Worm (Caenorhabditis elegans) whole organism, early embryonic: ENCODE data around the gene Y116F11B.8.

Experiments
- B0310.2 ChIP-seq: sonication (generic microtip); optimal IDR thresholded peaks from 2 replicates; lab custom pipeline; 2016; ENCODE audit warnings: mild to moderate bottlenecking, missing genetic modification characterization, missing compliant biosample characterization
- F13C5.2 ChIP-seq: sonication (generic microtip); optimal IDR thresholded peaks from 2 replicates; lab custom pipeline; 2017; ENCODE audit warnings: mild to moderate bottlenecking, missing genetic modification characterization, inconsistent platforms, missing compliant biosample characterization
- aly-1 ChIP-seq: sonication (generic microtip); optimal IDR thresholded peaks from 2 replicates; lab custom pipeline; 2016; ENCODE audit warnings: missing genetic modification characterization, missing compliant biosample characterization
- ama-1 ChIP-seq: fragments of 150-350 bp; optimal IDR thresholded peaks from 2 replicates; lab custom pipeline; 2014
- ceh-13 ChIP-seq: fragments of 200-800 bp; sonication (Bioruptor generic); optimal IDR thresholded peaks from 2 replicates; lab custom pipeline; 2018; ENCODE audit warnings: mild to moderate bottlenecking, missing genetic modification characterization, missing compliant biosample characterization
- ceh-36 ChIP-seq: sonication (generic microtip); optimal IDR thresholded peaks from 2 replicates; lab custom pipeline; 2016; ENCODE audit warnings: missing genetic modification characterization, inconsistent platforms, missing compliant biosample characterization
- ets-7 ChIP-seq: sonication (generic microtip); optimal IDR thresholded peaks from 2 replicates; lab custom pipeline; 2016; ENCODE audit warnings: missing genotype, missing genetic modification characterization, missing compliant biosample characterization
- flt-1 ChIP-seq: fragments of 200-800 bp; sonication (Bioruptor generic); IDR thresholded peaks from 2 replicates; pipeline ENCODE4 v1.3.6; 2022; ENCODE audit warnings: missing genetic modification characterization, missing compliant biosample characterization
- hmbx-1 ChIP-seq: sonication (generic microtip); optimal IDR thresholded peaks from 2 replicates; lab custom pipeline; 2016; ENCODE audit warnings: mild to moderate bottlenecking, missing genetic modification characterization, missing compliant biosample characterization
- hmg-4 ChIP-seq: fragments of 200-800 bp; sonication (Bioruptor generic); optimal IDR thresholded peaks from 2 replicates; lab custom pipeline; 2018; ENCODE audit warnings: mild to moderate bottlenecking, missing genetic modification characterization, missing compliant biosample characterization
- hnd-1 ChIP-seq: sonication (generic microtip); optimal IDR thresholded peaks from 2 replicates; lab custom pipeline; 2016; ENCODE audit warnings: missing genetic modification characterization, missing compliant biosample characterization
- pes-1 ChIP-seq: fragments of 200-800 bp; sonication (Bioruptor generic); IDR thresholded peaks from 2 replicates; pipeline ENCODE4 v1.3.6; 2022; ENCODE audit warnings: missing genetic modification reagents, missing genetic modification characterization, missing compliant biosample characterization
- scrt-1 ChIP-seq: fragments of 200-800 bp; sonication (Bioruptor generic); IDR thresholded peaks from 2 replicates; pipeline ENCODE4 v1.3.6; 2022; ENCODE audit warnings: missing genetic modification characterization, missing compliant biosample characterization
- sea-1 ChIP-seq: fragments of 200-800 bp; sonication (Bioruptor generic); conservative IDR thresholded peaks from 2 replicates; pipeline ENCODE4 v1.3.6; 2022; ENCODE audit warnings: missing genetic modification characterization, missing compliant biosample characterization
- tbx-11 ChIP-seq: fragments of 200-800 bp; sonication (Bioruptor generic); IDR thresholded peaks from 2 replicates; pipeline ENCODE4 v1.3.6; 2022; ENCODE audit warnings: missing genetic modification characterization, missing compliant biosample characterization
- tbx-37 ChIP-seq: fragments of 200-800 bp; sonication (Bioruptor generic); conservative IDR thresholded peaks from 2 replicates; pipeline ENCODE4 v1.3.6; 2022; ENCODE audit warnings: missing genetic modification reagents, missing genetic modification characterization, missing compliant biosample characterization
- tra-4 ChIP-seq: sonication (generic microtip); optimal IDR thresholded peaks from 2 replicates; lab custom pipeline; 2017; ENCODE audit warnings: missing genetic modification characterization, missing compliant biosample characterization

Gene Y116F11B.8

DNA sequence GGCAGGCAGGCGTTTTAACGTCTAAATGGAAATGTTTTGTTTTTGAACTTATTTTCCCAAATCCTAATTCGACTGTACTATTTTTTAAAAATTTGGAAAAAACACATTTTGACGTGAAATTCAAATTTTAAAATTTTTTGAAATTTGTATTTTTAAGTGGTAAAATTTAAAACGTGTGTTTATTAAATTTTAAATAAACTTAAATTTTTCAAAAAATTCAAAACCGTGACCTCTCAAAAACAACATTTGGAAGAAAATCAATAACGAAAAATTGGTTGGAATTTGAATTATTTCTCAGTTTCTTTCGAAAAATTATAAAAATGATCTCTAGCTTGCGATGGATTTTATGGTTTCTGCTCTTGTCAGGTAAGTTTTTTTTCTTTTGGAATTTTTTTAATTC lies at the start of gene Y116F11B.8:
Y116F11B.8 (plus strand) TSS at position 301 of the 400 bp plus-strand sequence.
- TF ChIP-seq hnd-1 (tag; lab: Kevin White, UChicago) (no peak), B0310.2 (tag; lab: Kevin White, UChicago) (no peak), flt-1 (GFP tag; lab: Robert Waterston, UW) (no peak), tbx-11 (no peak), pes-1 (no peak), tra-4 (tag; lab: Kevin White, UChicago) (no peak), tbx-37 (GFP tag; lab: Robert Waterston, UW) (no peak), ceh-36 (tag; lab: Kevin White, UChicago) (no peak), ets-7 (tag; lab: Kevin White, UChicago) (no peak), sea-1 (no peak), aly-1 (tag; lab: Kevin White, UChicago) (no peak), F13C5.2 (no peak), scrt-1 (GFP tag; lab: Robert Waterston, UW) (no peak), ama-1 (lab: Kevin White, UChicago) (no peak), ceh-13 (GFP tag; lab: Kevin White, UChicago) (no peak), hmbx-1 (no peak), hmg-4 (GFP tag; lab: Kevin White, UChicago) (no peak)

- TF ChIP-seq tbx-11 (no peak), F13C5.2 (no peak), aly-1 (tag; lab: Kevin White, UChicago) (no peak), hnd-1 (tag; lab: Kevin White, UChicago) (no peak), sea-1 (no peak), scrt-1 (GFP tag; lab: Robert Waterston, UW) (no peak), hmg-4 (GFP tag; lab: Kevin White, UChicago) (no peak), ets-7 (tag; lab: Kevin White, UChicago) (no peak)
Observed at ce11 chrV:19814833-19815232, 42.6 kb upstream of the Y116F11B.8 start, which contains the start of gene daf-28. Gene daf-28, plus strand, starts transcription at chrV:19815133.

ce11 chrV:19820178-19820577 lies 37.3 kb upstream of the Y116F11B.8 start:
- TF ChIP-seq ceh-36 (tag; lab: Kevin White, UChicago) (peak; percentile 87), tra-4 (tag; lab: Kevin White, UChicago) (no peak)

DNA sequence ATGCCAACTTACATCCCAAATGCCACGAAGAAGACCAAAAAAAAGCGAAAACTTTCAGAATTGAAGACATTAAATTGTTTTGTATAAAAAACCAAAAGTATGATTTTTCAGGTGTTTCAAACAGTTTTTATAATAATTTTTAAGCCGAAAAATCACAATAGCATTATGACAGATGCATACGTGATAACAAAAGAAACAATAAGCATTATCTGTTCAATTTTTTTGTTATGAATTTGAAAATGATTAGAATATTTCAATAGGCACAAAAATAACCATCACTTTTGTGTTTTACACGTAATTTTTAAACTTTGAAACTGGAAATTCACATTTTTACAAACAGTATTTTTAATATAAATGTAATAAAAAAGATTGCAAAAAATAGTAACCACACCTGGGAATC lies 35.3 kb upstream of the Y116F11B.8 start, which contains the start of gene Y116F11B.17:
Y116F11B.17 (minus strand) TSS at position 101 of the 400 bp plus-strand sequence.
- TF ChIP-seq hmg-4 (GFP tag; lab: Kevin White, UChicago) (no peak), ceh-36 (tag; lab: Kevin White, UChicago) (no peak), aly-1 (tag; lab: Kevin White, UChicago) (no peak), tbx-11 (no peak), tra-4 (tag; lab: Kevin White, UChicago) (no peak), hmbx-1 (no peak), ets-7 (tag; lab: Kevin White, UChicago) (no peak), ceh-13 (GFP tag; lab: Kevin White, UChicago) (no peak), flt-1 (GFP tag; lab: Robert Waterston, UW) (no peak), tbx-37 (GFP tag; lab: Robert Waterston, UW) (no peak), scrt-1 (GFP tag; lab: Robert Waterston, UW) (no peak), pes-1 (no peak), hnd-1 (tag; lab: Kevin White, UChicago) (no peak)

ce11 chrV:19827481-19827880 lies 30.0 kb upstream of the Y116F11B.8 start:
- TF ChIP-seq ceh-36 (tag; lab: Kevin White, UChicago): peak; percentile 71
- no peak for TF ChIP-seq tbx-11

DNA sequence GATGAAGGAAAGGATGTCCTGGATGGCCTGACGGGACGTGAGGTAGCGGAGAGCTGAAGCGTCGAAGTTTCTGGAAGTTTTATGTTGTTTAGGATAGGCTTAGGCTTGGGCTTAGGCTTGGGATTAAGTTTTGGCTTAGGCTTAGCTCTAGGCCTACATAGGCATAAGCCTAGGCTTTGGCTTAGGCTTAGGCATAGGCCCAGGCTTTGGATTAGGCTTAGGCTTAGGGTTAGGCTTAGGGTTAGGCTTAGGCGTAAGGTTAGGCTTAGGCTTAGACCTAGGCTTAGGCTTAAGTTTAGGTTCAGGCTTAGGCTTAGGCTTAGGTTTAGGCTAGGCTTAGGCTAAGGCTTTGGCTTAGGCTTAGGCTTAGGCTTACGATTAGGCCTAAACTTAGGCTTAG lies 28.2 kb upstream of the Y116F11B.8 start:
- TF ChIP-seq tra-4 (tag; lab: Kevin White, UChicago): no peak
- peak; percentile 88 for TF ChIP-seq ceh-36 (tag; lab: Kevin White, UChicago)

- TF ChIP-seq flt-1 (GFP tag; lab: Robert Waterston, UW) (no peak), hmg-4 (GFP tag; lab: Kevin White, UChicago) (no peak), ets-7 (tag; lab: Kevin White, UChicago) (no peak), tbx-11 (no peak), B0310.2 (tag; lab: Kevin White, UChicago) (no peak), pes-1 (no peak), ama-1 (lab: Kevin White, UChicago) (no peak), tbx-37 (GFP tag; lab: Robert Waterston, UW) (no peak), ceh-36 (tag; lab: Kevin White, UChicago) (no peak), ceh-13 (GFP tag; lab: Kevin White, UChicago) (no peak), F13C5.2 (no peak), sea-1 (no peak), tra-4 (tag; lab: Kevin White, UChicago) (no peak), scrt-1 (GFP tag; lab: Robert Waterston, UW) (no peak), hmbx-1 (no peak), hnd-1 (tag; lab: Kevin White, UChicago) (no peak)
Observed at ce11 chrV:19830815-19831214, 26.6 kb upstream of the Y116F11B.8 start, which contains the start of gene pcp-4. Gene pcp-4, minus strand, starts transcription at chrV:19831011.

- TF ChIP-seq ceh-36 (tag; lab: Kevin White, UChicago) (no peak), F13C5.2 (no peak), hmg-4 (GFP tag; lab: Kevin White, UChicago) (no peak), scrt-1 (GFP tag; lab: Robert Waterston, UW) (no peak), ceh-13 (GFP tag; lab: Kevin White, UChicago) (no peak), tra-4 (tag; lab: Kevin White, UChicago) (no peak), pes-1 (no peak), tbx-37 (GFP tag; lab: Robert Waterston, UW) (no peak), flt-1 (GFP tag; lab: Robert Waterston, UW) (no peak), ets-7 (tag; lab: Kevin White, UChicago) (no peak), aly-1 (tag; lab: Kevin White, UChicago) (no peak), tbx-11 (no peak), B0310.2 (tag; lab: Kevin White, UChicago) (no peak), hmbx-1 (no peak), ama-1 (lab: Kevin White, UChicago) (no peak)
Observed at ce11 chrV:19831588-19831987, 25.8 kb upstream of the Y116F11B.8 start.
